Comparison of ENCODE assay signal across 2 fruit fly cellular contexts in the genomic region with DNA sequence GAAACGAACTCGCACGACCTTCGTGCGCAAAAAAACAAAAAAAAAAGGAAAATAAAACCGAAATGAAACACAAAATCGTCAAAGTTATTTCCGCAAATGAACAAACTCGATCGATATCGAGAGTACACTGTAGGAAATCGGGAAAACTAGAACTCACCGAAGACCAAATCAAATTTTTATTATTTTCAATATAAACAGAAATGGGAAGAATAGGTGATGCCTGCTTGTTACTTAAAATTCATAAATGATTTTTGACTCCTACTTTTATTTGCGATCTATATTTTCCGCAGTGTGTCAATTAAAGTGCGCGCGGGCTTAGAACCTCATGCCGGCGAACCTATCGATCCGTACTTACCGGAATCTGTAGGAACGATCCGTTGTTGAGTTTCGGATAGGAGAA.
TF ChIP-seq lines count a peak whose summit lies in the region.

No protein-coding gene starts in this region.

TF ChIP-seq in whole organism, embryonic, 481 proteins besides CTCF, POLR2A, EP300 and RAD21 (continued from another document and continues in another):
- TF ChIP-seq CG1024 (GFP tag; IDR thresholded peaks at IDR 0.05; lab: Robert Waterston, UW) (no peak), yki (optimal IDR thresholded peaks at IDR 0.05; lab: Kevin White, UChicago) (no peak), Ravus (GFP tag; IDR thresholded peaks at IDR 0.05; lab: Robert Waterston, UW) (no peak), cato (GFP tag; optimal IDR thresholded peaks at IDR 0.05; lab: Kevin White, UChicago; ENCODE audit: borderline replicate concordance) (no peak), CkIIα-i1 (GFP tag; IDR thresholded peaks at IDR 0.05; lab: Robert Waterston, UW) (no peak), luna (GFP tag; optimal IDR thresholded peaks at IDR 0.05; lab: Kevin White, UChicago) (no peak), Stat92E (GFP tag; optimal IDR thresholded peaks at IDR 0.05; lab: Kevin White, UChicago) (no peak), CG11504 (tag; optimal IDR thresholded peaks at IDR 0.05; lab: Kevin White, UChicago) (peak; percentile 8), B-H2 (GFP tag; optimal IDR thresholded peaks at IDR 0.05; lab: Kevin White, UChicago) (no peak), CG4707 (GFP tag; optimal IDR thresholded peaks at IDR 0.05; lab: Kevin White, UChicago) (no peak), CG9727 (GFP tag; optimal IDR thresholded peaks at IDR 0.05; lab: Kevin White, UChicago) (peak; percentile 37), p53 (GFP tag; optimal IDR thresholded peaks at IDR 0.05; lab: Kevin White, UChicago) (no peak), CG4730 (GFP tag; IDR thresholded peaks at IDR 0.05; lab: Robert Waterston, UW) (no peak), Mad (GFP tag; optimal IDR thresholded peaks at IDR 0.05; lab: Kevin White, UChicago) (no peak), CG10209 (GFP tag; optimal IDR thresholded peaks at IDR 0.05; lab: Kevin White, UChicago) (no peak), Mes4 (GFP tag; optimal IDR thresholded peaks at IDR 0.05; lab: Kevin White, UChicago) (no peak), bab2 (GFP tag; optimal IDR thresholded peaks at IDR 0.05; lab: Kevin White, UChicago) (no peak), Bteb2 (GFP tag; optimal IDR thresholded peaks at IDR 0.05; lab: Kevin White, UChicago) (no peak), zf30C (GFP tag; optimal IDR thresholded peaks at IDR 0.05; lab: Kevin White, UChicago) (no peak), CG8944 (GFP tag; optimal IDR thresholded peaks at IDR 0.05; lab: Kevin White, UChicago) (no peak), salm (tag; optimal IDR thresholded peaks at IDR 0.05; lab: Kevin White, UChicago) (no peak), scrt (GFP tag; optimal IDR thresholded peaks at IDR 0.05; lab: Kevin White, UChicago) (no peak), CG3838 (GFP tag; optimal IDR thresholded peaks at IDR 0.05; lab: Kevin White, UChicago) (no peak), CG7556 (GFP tag; optimal IDR thresholded peaks at IDR 0.05; lab: Kevin White, UChicago) (no peak), dm (GFP tag; optimal IDR thresholded peaks at IDR 0.05; lab: Kevin White, UChicago) (no peak), CG11093 (GFP tag; IDR thresholded peaks at IDR 0.05; lab: Robert Waterston, UW) (no peak), cas (GFP tag; IDR thresholded peaks at IDR 0.05; lab: Robert Waterston, UW) (no peak), hbn (GFP tag; IDR thresholded peaks at IDR 0.05; lab: Robert Waterston, UW; ENCODE audit: partially characterized antibody) (no peak), zfh1 (GFP tag; IDR thresholded peaks at IDR 0.05; lab: Robert Waterston, UW) (no peak), CG6689 (GFP tag; IDR thresholded peaks at IDR 0.05; lab: Robert Waterston, UW) (peak; percentile 32; the same call in 1 of the 2 replicates), klu (GFP tag; IDR thresholded peaks at IDR 0.05; lab: Robert Waterston, UW) (no peak), Awh (GFP tag; IDR thresholded peaks at IDR 0.05; lab: Robert Waterston, UW) (no peak), TFAM (GFP tag; optimal IDR thresholded peaks at IDR 0.05; lab: Kevin White, UChicago) (no peak), CG12744 (GFP tag; optimal IDR thresholded peaks at IDR 0.05; lab: Kevin White, UChicago) (no peak), exex (tag; optimal IDR thresholded peaks at IDR 0.05; lab: Kevin White, UChicago) (no peak), Sin3A (optimal IDR thresholded peaks at IDR 0.05; lab: Kevin White, UChicago) (no peak), bowl (GFP tag; IDR thresholded peaks at IDR 0.05; lab: Robert Waterston, UW) (no peak), E2f1 (GFP tag; IDR thresholded peaks at IDR 0.05; lab: Robert Waterston, UW) (0 out of 2 replicates have a peak, but pooled peaks have one; percentile 11), CG34224 (GFP tag; IDR thresholded peaks at IDR 0.05; lab: Robert Waterston, UW; ENCODE audit: partially characterized antibody) (no peak), corto (GFP tag; optimal IDR thresholded peaks at IDR 0.05; lab: Kevin White, UChicago) (no peak), Side (GFP tag; optimal IDR thresholded peaks at IDR 0.05; lab: Kevin White, UChicago) (no peak), CG2875 (GFP tag; optimal IDR thresholded peaks at IDR 0.05; lab: Kevin White, UChicago) (no peak), CG4424 (GFP tag; optimal IDR thresholded peaks at IDR 0.05; lab: Kevin White, UChicago) (peak; percentile 12), Camta (GFP tag; optimal IDR thresholded peaks at IDR 0.05; lab: Kevin White, UChicago) (no peak), CG9609 (GFP tag; optimal IDR thresholded peaks at IDR 0.05; lab: Kevin White, UChicago) (no peak), CG32532 (GFP tag; IDR thresholded peaks at IDR 0.05; lab: Robert Waterston, UW) (peak; percentile 38; the same call in 1 of the 2 replicates), MTF-1 (GFP tag; optimal IDR thresholded peaks at IDR 0.05; lab: Kevin White, UChicago; ENCODE audit: borderline replicate concordance) (no peak), Gsc (GFP tag; IDR thresholded peaks at IDR 0.05; lab: Robert Waterston, UW) (no peak), sisA (GFP tag; IDR thresholded peaks at IDR 0.05; lab: Robert Waterston, UW) (0 out of 2 replicates have a peak, but pooled peaks have one; percentile 14), CG8281 (tag; optimal IDR thresholded peaks at IDR 0.05; lab: Kevin White, UChicago) (no peak), CG1603 (tag; optimal IDR thresholded peaks at IDR 0.05; lab: Kevin White, UChicago) (no peak), CG8290 (GFP tag; optimal IDR thresholded peaks at IDR 0.05; lab: Kevin White, UChicago) (no peak), CG8290 (tag; optimal IDR thresholded peaks at IDR 0.05; lab: Kevin White, UChicago) (no peak), Fer1 (GFP tag; optimal IDR thresholded peaks at IDR 0.05; lab: Kevin White, UChicago) (no peak), MBD-R2 (GFP tag; IDR thresholded peaks at IDR 0.05; lab: Robert Waterston, UW) (peak; percentile 31; the same call in 1 of the 2 replicates), CG13624 (GFP tag; optimal IDR thresholded peaks at IDR 0.05; lab: Kevin White, UChicago) (no peak), CG12155 (GFP tag; optimal IDR thresholded peaks at IDR 0.05; lab: Kevin White, UChicago) (no peak), ems (GFP tag; optimal IDR thresholded peaks at IDR 0.05; lab: Kevin White, UChicago) (no peak), CG10462 (GFP tag; optimal IDR thresholded peaks at IDR 0.05; lab: Kevin White, UChicago) (no peak), maf-S (GFP tag; optimal IDR thresholded peaks at IDR 0.05; lab: Kevin White, UChicago) (no peak), stwl (tag; optimal IDR thresholded peaks at IDR 0.05; lab: Kevin White, UChicago) (no peak), CG16815 (GFP tag; optimal IDR thresholded peaks at IDR 0.05; lab: Kevin White, UChicago) (no peak), Nf-YC (tag; optimal IDR thresholded peaks at IDR 0.05; lab: Kevin White, UChicago) (no peak), CG10565 (GFP tag; optimal IDR thresholded peaks at IDR 0.05; lab: Kevin White, UChicago) (no peak), lola (GFP tag; optimal IDR thresholded peaks at IDR 0.05; lab: Kevin White, UChicago) (no peak), CG18262 (tag; optimal IDR thresholded peaks at IDR 0.05; lab: Kevin White, UChicago) (no peak)

TF ChIP-seq in whole organism, prepupa, 60 proteins besides CTCF, POLR2A, EP300 and RAD21 (continued from another document):
- TF ChIP-seq CG9139 (GFP tag; optimal IDR thresholded peaks at IDR 0.05; lab: Kevin White, UChicago) = no peak
- TF ChIP-seq Ets21C (GFP tag; optimal IDR thresholded peaks at IDR 0.05; lab: Kevin White, UChicago) = peak; percentile 19
- no peak for TF ChIP-seq Eip93F (GFP tag; optimal IDR thresholded peaks at IDR 0.05; lab: Kevin White, UChicago)
- no peak for TF ChIP-seq fd85E (GFP tag; optimal IDR thresholded peaks at IDR 0.05; lab: Kevin White, UChicago)
- TF ChIP-seq CG7368 (GFP tag; optimal IDR thresholded peaks at IDR 0.05; lab: Kevin White, UChicago) = peak; percentile 2
- TF ChIP-seq OdsH (GFP tag; optimal IDR thresholded peaks at IDR 0.05; lab: Kevin White, UChicago) = peak; percentile 42
- TF ChIP-seq acj6 (GFP tag; optimal IDR thresholded peaks at IDR 0.05; lab: Kevin White, UChicago) = peak; percentile 45
- peak; percentile 27; the same call in 1 of the 2 replicates for TF ChIP-seq CG15336 (GFP tag; IDR thresholded peaks at IDR 0.05; lab: Robert Waterston, UW)
- TF ChIP-seq CG32006 (GFP tag; optimal IDR thresholded peaks at IDR 0.05; lab: Kevin White, UChicago) = no peak
- peak; percentile 35 for TF ChIP-seq CG10631 (GFP tag; optimal IDR thresholded peaks at IDR 0.05; lab: Kevin White, UChicago)
- TF ChIP-seq CG8119 (GFP tag; IDR thresholded peaks at IDR 0.05; lab: Robert Waterston, UW) = no peak
- TF ChIP-seq CG16779 (tag; optimal IDR thresholded peaks at IDR 0.05; lab: Kevin White, UChicago) = no peak
- no peak for TF ChIP-seq Sox14 (GFP tag; optimal IDR thresholded peaks at IDR 0.05; lab: Kevin White, UChicago)
- TF ChIP-seq CG11902 (GFP tag; optimal IDR thresholded peaks at IDR 0.05; lab: Kevin White, UChicago) = no peak
- no peak for TF ChIP-seq fkh (GFP tag; optimal IDR thresholded peaks at IDR 0.05; lab: Kevin White, UChicago)
- no peak for TF ChIP-seq eg (GFP tag; IDR thresholded peaks at IDR 0.05; lab: Robert Waterston, UW)
- peak; percentile 46 for TF ChIP-seq net (GFP tag; optimal IDR thresholded peaks at IDR 0.05; lab: Kevin White, UChicago)
- TF ChIP-seq cyc (GFP tag; optimal IDR thresholded peaks at IDR 0.05; lab: Kevin White, UChicago) = peak; percentile 38
- TF ChIP-seq Sox15 (GFP tag; optimal IDR thresholded peaks at IDR 0.05; lab: Kevin White, UChicago) = peak; percentile 17
- peak; percentile 3 for TF ChIP-seq vri (GFP tag; optimal IDR thresholded peaks at IDR 0.05; lab: Kevin White, UChicago)
- peak in 1 of 2 experiments; percentile 16 for TF ChIP-seq ss (GFP tag; optimal IDR thresholded peaks at IDR 0.05; lab: Kevin White, UChicago)
- peak; percentile 31 for TF ChIP-seq Sox102F (GFP tag; optimal IDR thresholded peaks at IDR 0.05; lab: Kevin White, UChicago)
- no peak for TF ChIP-seq dsx (GFP tag; optimal IDR thresholded peaks at IDR 0.05; lab: Kevin White, UChicago; ENCODE audit: poor library complexity, severe bottlenecking)
- peak; percentile 68; the same call in 2 of the 3 replicates for TF ChIP-seq CG6163 (GFP tag; IDR thresholded peaks at IDR 0.05; lab: Robert Waterston, UW)
- no peak for TF ChIP-seq CG11294 (GFP tag; IDR thresholded peaks at IDR 0.05; lab: Robert Waterston, UW)
- TF ChIP-seq Eip75B (GFP tag; optimal IDR thresholded peaks at IDR 0.05; lab: Kevin White, UChicago) = peak; percentile 30
- no peak for TF ChIP-seq CG6854 (GFP tag; optimal IDR thresholded peaks at IDR 0.05; lab: Kevin White, UChicago)
- peak; percentile 55 for TF ChIP-seq Met (GFP tag; optimal IDR thresholded peaks at IDR 0.05; lab: Kevin White, UChicago)
- TF ChIP-seq CG1621 (tag; optimal IDR thresholded peaks at IDR 0.05; lab: Kevin White, UChicago) = no peak
- peak; percentile 20 for TF ChIP-seq CG6792 (GFP tag; optimal IDR thresholded peaks at IDR 0.05; lab: Kevin White, UChicago)
- peak; percentile 35 for TF ChIP-seq CG3032 (tag; optimal IDR thresholded peaks at IDR 0.05; lab: Kevin White, UChicago)
- TF ChIP-seq CG6808 (GFP tag; optimal IDR thresholded peaks at IDR 0.05; lab: Kevin White, UChicago) = peak; percentile 12
- no peak for TF ChIP-seq salr (GFP tag; optimal IDR thresholded peaks at IDR 0.05; lab: Kevin White, UChicago)
- peak; percentile 55 for TF ChIP-seq CG3919 (GFP tag; optimal IDR thresholded peaks at IDR 0.05; lab: Kevin White, UChicago)
- peak; percentile 30 for TF ChIP-seq CG34406 (GFP tag; optimal IDR thresholded peaks at IDR 0.05; lab: Kevin White, UChicago)
- TF ChIP-seq CG8319 (GFP tag; optimal IDR thresholded peaks at IDR 0.05; lab: Kevin White, UChicago) = peak; percentile 1
- TF ChIP-seq Gug (GFP tag; IDR thresholded peaks at IDR 0.05; lab: Robert Waterston, UW) = no peak
